Worm (Caenorhabditis elegans): ENCODE data around the gene mesp-1.
A peak's percentile ranks its signal among the peaks of the same experiment; 100 is the strongest.

- TF ChIP-seq nhr-11 (tag; optimal IDR thresholded peaks at IDR 0.05): no peak
- no peak for TF ChIP-seq crh-2 (tag; optimal IDR thresholded peaks at IDR 0.05)
- TF ChIP-seq R02D3.7 (tag; optimal IDR thresholded peaks at IDR 0.05): no peak
- no peak for TF ChIP-seq mdl-1 (tag; optimal IDR thresholded peaks at IDR 0.05)
- TF ChIP-seq snpc-4 (tag; optimal IDR thresholded peaks at IDR 0.05): peak; percentile 26
- TF ChIP-seq unc-55 (GFP tag; optimal IDR thresholded peaks at IDR 0.05): no peak
- no peak for TF ChIP-seq elt-3 (tag; optimal IDR thresholded peaks at IDR 0.05)
- TF ChIP-seq sem-4 (tag; optimal IDR thresholded peaks at IDR 0.05): no peak
Observed at ce11 chrIV:8510534-8510933, 11.4 kb downstream of the mesp-1 start, which contains the start of gene tag-77.
